Fruit fly (Drosophila melanogaster): ENCODE measurements around the gene mask.

- TF ChIP-seq psq (optimal IDR thresholded peaks at IDR 0.05) (no peak), Sin3A (optimal IDR thresholded peaks at IDR 0.05) (no peak)
Observed at dm6 chr3R:24295556-24296465, 65.4 kb downstream of the mask start.
